Fruit fly (Drosophila melanogaster) whole organism, embryonic: ENCODE results near the gene SPH93.

ENCODE experiments used
- B-H1 ChIP-seq: fragments of 200-800 bp; sonication (Bioruptor generic); IDR thresholded peaks from 3 replicates; pipeline ENCODE4 v1.3.6; 2022; ENCODE audit warnings: missing biosample characterization, missing genetic modification characterization
- B-H2 ChIP-seq: fragments of 200-800 bp; sonication (Bioruptor generic); optimal IDR thresholded peaks from 2 replicates; lab custom pipeline; 2018; ENCODE audit warnings: missing biosample characterization, mild to moderate bottlenecking, missing genetic modification characterization
- CG10267 ChIP-seq: fragments of 200-800 bp; sonication (Bioruptor generic); optimal IDR thresholded peaks from 2 replicates; lab custom pipeline; 2018; ENCODE audit warnings: missing biosample characterization, mild to moderate bottlenecking, missing genetic modification characterization, moderate library complexity
- CG11085 ChIP-seq: fragments of 200-800 bp; sonication (Bioruptor generic); IDR thresholded peaks from 2 replicates; pipeline ENCODE4 v1.3.6; 2022; ENCODE audit warnings: missing biosample characterization, missing genetic modification characterization
- CG12769 ChIP-seq: fragments of 200-800 bp; sonication (Bioruptor generic); optimal IDR thresholded peaks from 2 replicates; lab custom pipeline; 2019; ENCODE audit warnings: missing biosample characterization, mild to moderate bottlenecking, missing genetic modification characterization, moderate library complexity
- CG15601 ChIP-seq: fragments of 200-800 bp; sonication (Bioruptor generic); optimal IDR thresholded peaks from 3 replicates; lab custom pipeline; 2019; ENCODE audit warnings: missing biosample characterization, mild to moderate bottlenecking, missing genetic modification characterization, moderate library complexity
- CG17359 ChIP-seq: fragments of 200-800 bp; sonication (Bioruptor generic); optimal IDR thresholded peaks from 3 replicates; lab custom pipeline; 2018; ENCODE audit warnings: missing biosample characterization, mild to moderate bottlenecking, missing genetic modification characterization, moderate library complexity
- CG17568 ChIP-seq: fragments of 200-800 bp; sonication (Bioruptor generic); optimal IDR thresholded peaks from 2 replicates; lab custom pipeline; 2018; ENCODE audit warnings: missing biosample characterization, mild to moderate bottlenecking, missing genetic modification characterization, moderate library complexity
- CG17912 ChIP-seq: fragments of 200-800 bp; sonication (Bioruptor generic); optimal IDR thresholded peaks from 2 replicates; lab custom pipeline; 2018; ENCODE audit warnings: missing biosample characterization, mild to moderate bottlenecking, missing genetic modification characterization
- CG2116 ChIP-seq: fragments of 200-800 bp; sonication (Bioruptor generic); optimal IDR thresholded peaks from 3 replicates; lab custom pipeline; 2018; ENCODE audit warnings: missing biosample characterization, mild to moderate bottlenecking, missing genetic modification characterization
- CG30403 ChIP-seq: fragments of 200-800 bp; sonication (Bioruptor generic); optimal IDR thresholded peaks from 3 replicates; lab custom pipeline; 2016; ENCODE audit warnings: missing biosample characterization, missing genetic modification characterization
- CG3065 ChIP-seq: fragments of 200-800 bp; sonication (Bioruptor generic); optimal IDR thresholded peaks from 2 replicates; lab custom pipeline; 2016; ENCODE audit warnings: missing biosample characterization, missing genetic modification characterization
- CG31224 ChIP-seq: fragments of 200-800 bp; sonication (Bioruptor generic); IDR thresholded peaks from 2 replicates; pipeline ENCODE4 v1.3.6; 2022; ENCODE audit warnings: missing biosample characterization, missing genetic modification characterization
- CG3163 ChIP-seq: fragments of 200-800 bp; sonication (Bioruptor generic); optimal IDR thresholded peaks from 3 replicates; lab custom pipeline; 2016; ENCODE audit warnings: missing biosample characterization, missing genetic modification characterization
- CG32767 ChIP-seq: fragments of 200-800 bp; sonication (Bioruptor generic); IDR thresholded peaks from 2 replicates; pipeline ENCODE4 v1.3.6; 2022; ENCODE audit warnings: missing biosample characterization, missing genetic modification characterization
- CG3726 ChIP-seq: fragments of 200-800 bp; sonication (Bioruptor generic); IDR thresholded peaks from 3 replicates; pipeline ENCODE4, ENCODE4 v1.3.6; 2022; ENCODE audit warnings: missing biosample characterization, missing genetic modification characterization
- CG4360 ChIP-seq: fragments of 200-800 bp; sonication (Bioruptor generic); IDR thresholded peaks from 2 replicates; pipeline ENCODE4 v1.3.6; 2022; ENCODE audit warnings: missing biosample characterization, missing genetic modification characterization
- CG4820 ChIP-seq: fragments of 200-800 bp; sonication (Bioruptor generic); optimal IDR thresholded peaks from 3 replicates; lab custom pipeline; 2016; ENCODE audit warnings: missing biosample characterization, missing genetic modification characterization
- CG6175 ChIP-seq: fragments of 200-800 bp; sonication (Bioruptor generic); IDR thresholded peaks from 3 replicates; pipeline ENCODE4 v1.3.6; 2022; ENCODE audit warnings: missing biosample characterization, missing genetic modification characterization
- CG7963 ChIP-seq: fragments of 200-800 bp; sonication (Bioruptor generic); IDR thresholded peaks from 3 replicates; pipeline ENCODE4 v1.3.6; 2022; ENCODE audit warnings: missing biosample characterization, missing genetic modification characterization; ENCODE audit not compliant: partially characterized antibody
- CG7987 ChIP-seq: fragments of 200-800 bp; sonication (Bioruptor generic); optimal IDR thresholded peaks from 2 replicates; lab custom pipeline; 2018; ENCODE audit warnings: missing biosample characterization, mild to moderate bottlenecking, missing genetic modification characterization, moderate library complexity
- CG8281 ChIP-seq: fragments of 200-800 bp; sonication (Bioruptor generic); optimal IDR thresholded peaks from 2 replicates; lab custom pipeline; 2018; ENCODE audit warnings: missing biosample characterization, mild to moderate bottlenecking, missing genetic modification characterization, moderate library complexity
- CG9797 ChIP-seq: fragments of 200-800 bp; sonication (Bioruptor generic); optimal IDR thresholded peaks from 3 replicates; lab custom pipeline; 2018; ENCODE audit warnings: missing biosample characterization, mild to moderate bottlenecking, missing genetic modification characterization
- CG9932 ChIP-seq: fragments of 200-800 bp; sonication (Bioruptor generic); IDR thresholded peaks from 2 replicates; pipeline ENCODE4 v1.3.6; 2022; ENCODE audit warnings: missing biosample characterization, missing genetic modification characterization
- Chrac-16 ChIP-seq: fragments of 200-800 bp; sonication (Bioruptor generic); optimal IDR thresholded peaks from 3 replicates; lab custom pipeline; 2016; ENCODE audit warnings: missing biosample characterization, missing genetic modification characterization
- D ChIP-seq, 2 experiments: fragments of 200-800 bp in 1 of 2; fragments of >200 bp in 1 of 2; sonication (Bioruptor generic) in 1 of 2; optimal IDR thresholded peaks; 2 replicates in 1 of 2; 3 replicates in 1 of 2; lab custom pipeline; 2017; ENCODE audit warnings: mild to moderate bottlenecking in 1 of 2, missing biosample characterization in 1 of 2, missing genetic modification characterization in 1 of 2, missing genetic modification reagents in 1 of 2
- Dip2 ChIP-seq: fragments of 200-800 bp; sonication (Bioruptor generic); IDR thresholded peaks from 2 replicates; pipeline ENCODE4 v1.3.6; 2022; ENCODE audit warnings: missing biosample characterization, missing genetic modification characterization
- E2f2 ChIP-seq: fragments of 200-800 bp; sonication (Bioruptor generic); IDR thresholded peaks from 2 replicates; pipeline ENCODE4 v1.3.6; 2022; ENCODE audit warnings: missing biosample characterization, missing genetic modification characterization
- H15 ChIP-seq: fragments of 200-800 bp; sonication (Bioruptor generic); IDR thresholded peaks from 3 replicates; pipeline ENCODE4 v1.3.6; 2022; ENCODE audit warnings: missing biosample characterization, missing genetic modification characterization
- HLH54F ChIP-seq: fragments of 200-800 bp; sonication (Bioruptor generic); optimal IDR thresholded peaks from 3 replicates; lab custom pipeline; 2016; ENCODE audit warnings: missing biosample characterization, missing genetic modification characterization
- Hand ChIP-seq: fragments of 200-800 bp; sonication (Bioruptor generic); optimal IDR thresholded peaks from 2 replicates; lab custom pipeline; 2017; ENCODE audit warnings: mild to moderate bottlenecking, missing biosample characterization, missing genetic modification reagents, missing genetic modification characterization
- Hey ChIP-seq: fragments of 200-800 bp; sonication (Bioruptor generic); optimal IDR thresholded peaks from 3 replicates; lab custom pipeline; 2018; ENCODE audit warnings: missing biosample characterization, mild to moderate bottlenecking, missing genetic modification characterization
- MTF-1 ChIP-seq: fragments of 200-800 bp; sonication (Bioruptor generic); optimal IDR thresholded peaks from 2 replicates; lab custom pipeline; 2018; ENCODE audit warnings: missing biosample characterization, mild to moderate bottlenecking, missing genetic modification characterization, borderline replicate concordance
- NfI ChIP-seq: fragments of 200-800 bp; sonication (Bioruptor generic); optimal IDR thresholded peaks from 3 replicates; lab custom pipeline; 2018; ENCODE audit warnings: missing biosample characterization, mild to moderate bottlenecking, missing genetic modification characterization, moderate library complexity
- Sry-β ChIP-seq: fragments of 200-800 bp; sonication (Bioruptor generic); optimal IDR thresholded peaks from 2 replicates; lab custom pipeline; 2018; ENCODE audit warnings: missing biosample characterization, mild to moderate bottlenecking, missing genetic modification characterization, moderate library complexity
- Xrp1 ChIP-seq: fragments of 200-800 bp; sonication (Bioruptor generic); IDR thresholded peaks from 2 replicates; pipeline ENCODE4 v1.3.6; 2022; ENCODE audit warnings: missing biosample characterization, missing genetic modification characterization
- YL-1 ChIP-seq: fragments of 200-800 bp; sonication (Bioruptor generic); optimal IDR thresholded peaks from 3 replicates; lab custom pipeline; 2017; ENCODE audit warnings: missing biosample characterization, mild to moderate bottlenecking, missing genetic modification characterization
- abd-A ChIP-seq: fragments of 200-800 bp; sonication (Bioruptor generic); optimal IDR thresholded peaks from 3 replicates; lab custom pipeline; 2019; ENCODE audit warnings: missing biosample characterization, mild to moderate bottlenecking, missing genetic modification characterization, moderate library complexity
- dan ChIP-seq: fragments of 200-800 bp; sonication (Bioruptor generic); IDR thresholded peaks from 2 replicates; pipeline ENCODE4 v1.3.6; 2022; ENCODE audit warnings: missing biosample characterization, missing genetic modification characterization
- eve ChIP-seq, 2 experiments: fragments of >200 bp; optimal IDR thresholded peaks; 2 replicates each; lab custom pipeline; 2017; ENCODE audit warnings: missing biosample characterization in 2 of 2, missing genetic modification characterization in 2 of 2
- grn ChIP-seq: fragments of 200-800 bp; sonication (Bioruptor generic); optimal IDR thresholded peaks from 3 replicates; lab custom pipeline; 2017; ENCODE audit warnings: missing biosample characterization, missing genetic modification characterization
- hth ChIP-seq: fragments of >200 bp; optimal IDR thresholded peaks from 2 replicates; lab custom pipeline; 2017; ENCODE audit warnings: inconsistent platforms
- odd ChIP-seq: fragments of 200-800 bp; sonication (Bioruptor generic); optimal IDR thresholded peaks from 2 replicates; lab custom pipeline; 2017; ENCODE audit warnings: missing biosample characterization, mild to moderate bottlenecking, missing genetic modification characterization
- otp ChIP-seq: fragments of 200-800 bp; sonication (Bioruptor generic); IDR thresholded peaks from 3 replicates; pipeline ENCODE4, ENCODE4 v1.3.6; 2022; ENCODE audit warnings: missing biosample characterization, missing genetic modification characterization
- p53 ChIP-seq: fragments of 200-800 bp; sonication (Bioruptor generic); optimal IDR thresholded peaks from 2 replicates; lab custom pipeline; 2016; ENCODE audit warnings: missing biosample characterization, missing genetic modification characterization
- pb ChIP-seq: fragments of 200-800 bp; sonication (Bioruptor generic); optimal IDR thresholded peaks from 3 replicates; lab custom pipeline; 2016; ENCODE audit warnings: missing biosample characterization, missing genetic modification characterization
- ranshi ChIP-seq: fragments of 200-800 bp; sonication (Bioruptor generic); IDR thresholded peaks from 2 replicates; pipeline ENCODE4 v1.3.6; 2022; ENCODE audit warnings: missing biosample characterization, missing genetic modification characterization
- ro ChIP-seq: fragments of 200-800 bp; sonication (Bioruptor generic); IDR thresholded peaks from 2 replicates; pipeline ENCODE4 v1.3.6; 2022; ENCODE audit warnings: missing biosample characterization, missing genetic modification characterization
- slp2 ChIP-seq: fragments of 200-800 bp; sonication (Bioruptor generic); optimal IDR thresholded peaks from 2 replicates; lab custom pipeline; 2016; ENCODE audit warnings: missing biosample characterization, missing genetic modification characterization
- tin ChIP-seq: fragments of 200-800 bp; sonication (Bioruptor generic); optimal IDR thresholded peaks from 3 replicates; lab custom pipeline; 2016; ENCODE audit warnings: missing biosample characterization, missing genetic modification characterization
- zfh2 ChIP-seq: fragments of 200-800 bp; sonication (Bioruptor generic); optimal IDR thresholded peaks from 2 replicates; lab custom pipeline; 2016; ENCODE audit warnings: missing biosample characterization, missing genetic modification characterization

Gene SPH93

dm6 chr2L:17484174-17484573 lies 28.5 kb upstream of the SPH93 start, which contains the start of the genes GCS2beta and CG5131 (continued):
- TF ChIP-seq CG12769 (tag; lab: Kevin White, UChicago) (peak; percentile 98), CG32767 (GFP tag; lab: Robert Waterston, UW) (peak; percentile 85), zfh2 (GFP tag; lab: Kevin White, UChicago) (peak; percentile 98), CG3065 (GFP tag; lab: Kevin White, UChicago) (peak; percentile 84), CG6175 (GFP tag; lab: Robert Waterston, UW) (peak; percentile 90), E2f2 (peak; percentile 84), B-H1 (GFP tag; lab: Robert Waterston, UW) (peak; percentile 86), Dip2 (peak; percentile 67), tin (peak; percentile 95), CG17359 (tag; lab: Kevin White, UChicago) (peak; percentile 88), CG11085 (GFP tag; lab: Robert Waterston, UW) (peak; percentile 92), grn (GFP tag; lab: Kevin White, UChicago) (no peak), CG17912 (peak; percentile 49), Hand (GFP tag; lab: Kevin White, UChicago) (peak; percentile 25), NfI (GFP tag; lab: Kevin White, UChicago) (peak; percentile 95), CG7987 (GFP tag; lab: Kevin White, UChicago) (peak; percentile 84), pb (GFP tag; lab: Kevin White, UChicago) (peak; percentile 89), CG4820 (GFP tag; lab: Kevin White, UChicago) (peak; percentile 92), CG2116 (peak; percentile 90), MTF-1 (peak; percentile 73), CG30403 (peak; percentile 96), CG3726 (GFP tag; lab: Robert Waterston, UW) (peak; percentile 87; the same call in 2 of the 3 replicates), D (optimal IDR thresholded peaks at IDR 0.05; lab: Kevin White, UChicago) (no peak), D (GFP tag; optimal IDR thresholded peaks at IDR 0.05; lab: Kevin White, UChicago) (peak; percentile 79), abd-A (tag; lab: Kevin White, UChicago) (no peak), Chrac-16 (GFP tag; lab: Kevin White, UChicago) (peak; percentile 96), B-H2 (GFP tag; lab: Kevin White, UChicago) (peak; percentile 80), hth (lab: Kevin White, UChicago) (no peak), p53 (peak; percentile 94), CG15601 (tag; lab: Kevin White, UChicago) (peak; percentile 71), HLH54F (GFP tag; lab: Kevin White, UChicago) (peak; percentile 98), Xrp1 (GFP tag; lab: Robert Waterston, UW) (peak; percentile 92), CG9932 (GFP tag; lab: Robert Waterston, UW) (peak; percentile 98), Hey (tag; lab: Kevin White, UChicago) (peak; percentile 60), ro (peak; percentile 75), ranshi (GFP tag; lab: Robert Waterston, UW) (peak; percentile 94), odd (peak; percentile 63), otp (peak; percentile 75; the same call in 2 of the 3 replicates), CG10267 (peak; percentile 76), slp2 (GFP tag; lab: Kevin White, UChicago) (peak; percentile 94), YL-1 (GFP tag; lab: Kevin White, UChicago) (peak; percentile 88), CG17568 (no peak), CG3163 (GFP tag; lab: Kevin White, UChicago) (peak; percentile 84), CG7963 (GFP tag; lab: Robert Waterston, UW) (peak; percentile 55; the same call in 2 of the 3 replicates), CG8281 (peak; percentile 57), CG31224 (GFP tag; lab: Robert Waterston, UW) (peak; percentile 87), eve (GFP tag; optimal IDR thresholded peaks at IDR 0.05; lab: Kevin White, UChicago) (no peak), CG4360 (GFP tag; lab: Robert Waterston, UW) (peak; percentile 49; the same call in 1 of the 2 replicates), H15 (GFP tag; lab: Robert Waterston, UW) (peak; percentile 92), dan (GFP tag; lab: Robert Waterston, UW) (0 out of 2 replicates have a peak, but pooled peaks have one; percentile 54), Sry-β (peak; percentile 23), CG9797 (peak; percentile 61)
